Worm (Caenorhabditis elegans): ENCODE data around the gene cyn-17.

Gene cyn-17

DNA sequence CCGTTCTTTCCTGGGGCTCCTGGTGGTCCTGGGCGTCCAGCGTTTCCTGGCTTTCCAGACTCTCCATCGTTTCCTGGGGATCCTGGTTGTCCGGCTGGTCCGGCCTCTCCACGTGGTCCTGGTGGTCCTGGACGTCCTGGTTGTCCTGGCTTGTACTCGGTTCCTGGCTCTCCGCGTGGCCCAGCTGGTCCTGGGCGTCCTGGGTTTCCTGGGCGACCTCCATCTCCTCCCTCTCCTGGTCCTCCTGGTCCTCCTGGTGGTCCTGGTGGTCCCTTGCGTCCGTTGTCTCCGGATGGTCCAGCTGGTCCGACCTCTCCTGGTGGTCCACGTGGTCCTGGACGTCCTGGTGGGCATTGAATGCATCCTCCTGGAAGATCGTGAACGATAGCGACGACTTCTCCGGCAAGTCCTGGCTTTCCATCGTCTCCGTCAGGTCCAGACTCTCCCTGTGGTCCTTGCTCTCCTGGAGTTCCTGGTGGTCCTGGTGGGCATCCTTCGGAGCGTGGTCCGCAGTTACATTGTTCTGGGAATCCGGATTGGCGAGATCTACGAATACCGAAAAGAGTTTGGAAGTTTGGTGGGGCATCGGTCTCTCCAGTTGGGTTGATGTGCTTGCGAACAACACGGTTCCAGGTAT is 36.6 kb downstream of the cyn-17 start (continued):
- TF ChIP-seq dmd-6 (GFP tag; IDR thresholded peaks at IDR 0.05) = peak; percentile 26; the same call in 1 of the 2 replicates
- TF ChIP-seq rbr-2 (tag; optimal IDR thresholded peaks at IDR 0.05) = no peak
- TF ChIP-seq Y48G9A.11 (GFP tag; IDR thresholded peaks at IDR 0.05) = 0 out of 2 replicates have a peak, but pooled peaks have one; percentile 23
- TF ChIP-seq ctbp-1 (GFP tag; IDR thresholded peaks at IDR 0.05) = peak; percentile 78
- TF ChIP-seq lin-29 (GFP tag; IDR thresholded peaks at IDR 0.05) = 0 out of 2 replicates have a peak, but pooled peaks have one; percentile 7
- TF ChIP-seq D1046.2 (GFP tag; IDR thresholded peaks at IDR 0.05) = peak; percentile 42; the same call in 1 of the 2 replicates
- TF ChIP-seq mdt-29 (GFP tag; IDR thresholded peaks at IDR 0.05) = 0 out of 2 replicates have a peak, but pooled peaks have one; percentile 5
- TF ChIP-seq mxl-2 (GFP tag; conservative IDR thresholded peaks at IDR 0.05) = no peak
- TF ChIP-seq Y5F2A.4 (GFP tag; optimal IDR thresholded peaks at IDR 0.05) = no peak
- TF ChIP-seq madf-5 (GFP tag; IDR thresholded peaks at IDR 0.05) = peak in 1 of 2 experiments; percentile 50; a peak in 1 of 4 replicates
- TF ChIP-seq lsy-2 (tag; optimal IDR thresholded peaks at IDR 0.05) = no peak
- peak; percentile 43 for TF ChIP-seq mxl-3 (GFP tag; optimal IDR thresholded peaks at IDR 0.05)
- 0 out of 2 replicates have a peak, but pooled peaks have one; percentile 10 for TF ChIP-seq pha-4 (GFP tag; IDR thresholded peaks at IDR 0.05)
- TF ChIP-seq pha-4 (tag; optimal IDR thresholded peaks at IDR 0.05) = no peak
- TF ChIP-seq tra-1 (GFP tag; IDR thresholded peaks at IDR 0.05) = no peak
- peak; percentile 1 for TF ChIP-seq spr-3 (GFP tag; optimal IDR thresholded peaks at IDR 0.05)

DNA sequence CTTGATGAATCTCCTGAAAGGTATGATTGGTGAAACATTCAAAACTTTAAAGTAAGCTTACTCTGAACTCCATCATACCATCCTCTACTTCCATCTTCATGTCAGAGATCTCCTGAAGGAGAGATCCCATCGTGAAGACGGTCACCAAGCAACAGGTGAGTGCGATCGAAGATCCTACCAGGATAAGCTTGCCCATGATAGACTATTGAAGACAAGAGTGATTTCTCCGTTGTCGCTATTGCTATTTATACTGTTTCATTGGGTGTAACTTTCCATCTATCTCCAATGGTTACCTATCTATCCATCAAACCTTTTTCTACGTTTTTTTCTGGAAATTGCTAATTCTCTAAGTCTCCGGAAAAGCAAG is 37.1 kb downstream of the cyn-17 start, which contains the start of gene col-140:
Gene col-140 (minus strand): TSS at position 219 of the 367 bp plus-strand sequence.
- TF ChIP-seq arid-1 (GFP tag; conservative IDR thresholded peaks at IDR 0.05) (no peak), ama-1 (optimal IDR thresholded peaks at IDR 0.05) (peak; percentile 75), unc-62 (GFP tag; optimal IDR thresholded peaks at IDR 0.05 in 1 of 2) (peak in 1 of 2 experiments; percentile 32), unc-62 (tag; optimal IDR thresholded peaks at IDR 0.05) (no peak)

DNA sequence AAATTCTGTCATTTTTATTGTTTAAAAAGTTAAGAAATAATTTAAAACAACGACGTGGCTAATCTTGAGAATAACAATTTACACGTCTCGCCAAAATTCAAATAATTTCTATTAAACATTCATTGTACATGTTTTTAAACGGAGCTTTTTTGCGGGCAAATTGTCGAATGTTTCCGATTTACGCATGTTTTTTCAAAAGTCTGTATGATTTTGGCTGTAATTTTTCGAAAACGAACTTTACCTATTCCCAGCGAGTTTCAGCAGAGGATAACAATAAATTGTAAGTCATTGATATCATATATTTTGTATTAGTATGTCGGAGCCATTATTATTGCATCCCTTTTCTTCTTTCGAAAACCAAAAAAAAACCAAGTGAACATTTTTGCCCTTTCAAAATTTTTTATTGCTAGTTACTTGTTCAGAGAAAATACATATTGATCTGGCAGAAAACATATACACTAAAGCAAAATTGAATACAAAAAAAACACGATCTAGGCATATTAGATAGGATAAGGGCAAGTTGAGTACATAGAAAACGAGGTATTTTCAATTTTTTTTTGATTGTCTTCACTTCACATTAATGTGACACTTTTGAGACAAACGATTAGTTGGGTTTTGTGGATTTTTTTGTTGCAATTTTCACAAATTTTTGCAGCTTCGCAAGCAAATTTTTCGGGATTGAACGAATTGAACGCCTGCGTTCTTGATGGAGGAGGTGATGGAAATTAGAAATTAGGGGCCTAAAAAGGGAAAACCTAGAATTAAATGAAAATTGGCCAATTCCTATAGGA is 39.3 kb downstream of the cyn-17 start, which contains the start of gene F26F12.2:
Gene F26F12.2 (minus strand): TSS at position 38 of the 791 bp plus-strand sequence.
- TF ChIP-seq lin-38 (GFP tag; IDR thresholded peaks at IDR 0.05) (0 out of 2 replicates have a peak, but pooled peaks have one; percentile 17), ama-1 (optimal IDR thresholded peaks at IDR 0.05) (peak; percentile 79), F49E8.2 (tag; optimal IDR thresholded peaks at IDR 0.05; ENCODE audit: borderline replicate concordance) (no peak), hif-1 (tag; optimal IDR thresholded peaks at IDR 0.05) (peak in 1 of 2 experiments; percentile 11), dve-1 (tag; optimal IDR thresholded peaks at IDR 0.05; ENCODE audit: insufficient read depth) (peak; percentile 68), sdz-12 (GFP tag; optimal IDR thresholded peaks at IDR 0.05) (peak; percentile 78), cey-2 (tag; optimal IDR thresholded peaks at IDR 0.05; ENCODE audit: borderline replicate concordance, insufficient read depth) (no peak), mep-1 (tag; optimal IDR thresholded peaks at IDR 0.05) (peak; percentile 39), T26A8.4 (GFP tag; IDR thresholded peaks at IDR 0.05) (peak; percentile 43; the same call in 1 of the 2 replicates), nhr-25 (tag; optimal IDR thresholded peaks at IDR 0.05; ENCODE audit: borderline replicate concordance, insufficient read depth) (peak; percentile 59), madf-5 (GFP tag; IDR thresholded peaks at IDR 0.05) (peak in 1 of 2 experiments; percentile 17; a peak in 1 of 4 replicates), tag-97 (GFP tag; IDR thresholded peaks at IDR 0.05) (no peak), dmd-9 (GFP tag; IDR thresholded peaks at IDR 0.05) (0 out of 2 replicates have a peak, but pooled peaks have one; percentile 46), unc-62 (GFP tag; optimal IDR thresholded peaks at IDR 0.05 in 1 of 2) (peak in 1 of 2 experiments; percentile 91), unc-62 (tag; optimal IDR thresholded peaks at IDR 0.05) (no peak), arid-1 (GFP tag; conservative IDR thresholded peaks at IDR 0.05) (peak; percentile 61; the same call in 1 of the 2 replicates), F37D6.2 (tag; optimal IDR thresholded peaks at IDR 0.05) (peak; percentile 26), aha-1 (tag) (peak; percentile 84), daf-16 (GFP tag; optimal IDR thresholded peaks at IDR 0.05) (no peak), daf-16 (tag; optimal IDR thresholded peaks at IDR 0.05) (peak; percentile 26), madf-9 (GFP tag; conservative IDR thresholded peaks at IDR 0.05) (0 out of 2 replicates have a peak, but pooled peaks have one; percentile 12), lin-29 (GFP tag; IDR thresholded peaks at IDR 0.05) (no peak), nhr-102 (tag; optimal IDR thresholded peaks at IDR 0.05) (peak; percentile 6), hlh-30 (tag; optimal IDR thresholded peaks at IDR 0.05; ENCODE audit: insufficient read depth) (peak; percentile 26), spr-1 (tag; optimal IDR thresholded peaks at IDR 0.05) (peak; percentile 6), hmg-1.1 (GFP tag; IDR thresholded peaks at IDR 0.05) (peak; percentile 39; the same call in 1 of the 2 replicates), zip-2 (tag; optimal IDR thresholded peaks at IDR 0.05) (no peak), lim-7 (GFP tag; IDR thresholded peaks at IDR 0.05) (peak; percentile 41; the same call in 1 of the 2 replicates), spr-3 (GFP tag; optimal IDR thresholded peaks at IDR 0.05) (no peak)

Data from whole organism, L4 larva.